Worm (Caenorhabditis elegans): ENCODE results near the gene sgca-1.
A peak's percentile ranks its signal among the peaks of the same experiment; 100 is the strongest.

The sgca-1 gene

DNA sequence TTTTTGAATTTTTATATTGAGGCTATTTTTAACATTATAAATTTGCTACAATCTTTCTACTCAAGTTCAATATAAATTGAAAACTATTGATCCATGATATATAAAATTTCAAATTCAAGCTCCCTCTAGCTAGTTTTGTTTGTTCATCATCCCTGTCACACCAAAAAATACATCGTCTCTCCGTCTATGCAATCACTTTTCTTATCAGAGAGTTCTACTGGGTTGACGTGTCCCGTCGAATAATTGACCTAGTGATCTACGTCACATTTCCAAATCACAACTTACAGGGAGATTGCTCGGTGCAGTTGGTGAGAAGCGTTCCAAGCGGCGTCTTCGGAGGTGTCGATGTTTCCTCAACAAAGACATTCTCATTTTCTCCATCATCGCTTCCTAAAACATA, 28.1 kb downstream of the sgca-1 start (continued):
- no peak for TF ChIP-seq lin-39 (tag; optimal IDR thresholded peaks at IDR 0.05)
- peak; percentile 20 for TF ChIP-seq dve-1 (tag; optimal IDR thresholded peaks at IDR 0.05; ENCODE audit: insufficient read depth)
- no peak for TF ChIP-seq zag-1 (tag; optimal IDR thresholded peaks at IDR 0.05)
- no peak for TF ChIP-seq mxl-2 (GFP tag; conservative IDR thresholded peaks at IDR 0.05)
- peak; percentile 25 for TF ChIP-seq nhr-28 (tag; optimal IDR thresholded peaks at IDR 0.05)
- TF ChIP-seq ceh-44 (GFP tag; IDR thresholded peaks at IDR 0.05) = no peak
- TF ChIP-seq sdz-12 (GFP tag; optimal IDR thresholded peaks at IDR 0.05) = no peak
- no peak for TF ChIP-seq arid-1 (GFP tag; conservative IDR thresholded peaks at IDR 0.05)
- no peak for TF ChIP-seq nhr-76 (tag; optimal IDR thresholded peaks at IDR 0.05)
- TF ChIP-seq vab-7 (GFP tag; IDR thresholded peaks at IDR 0.05) = no peak
- no peak for TF ChIP-seq tag-97 (GFP tag; IDR thresholded peaks at IDR 0.05)

DNA sequence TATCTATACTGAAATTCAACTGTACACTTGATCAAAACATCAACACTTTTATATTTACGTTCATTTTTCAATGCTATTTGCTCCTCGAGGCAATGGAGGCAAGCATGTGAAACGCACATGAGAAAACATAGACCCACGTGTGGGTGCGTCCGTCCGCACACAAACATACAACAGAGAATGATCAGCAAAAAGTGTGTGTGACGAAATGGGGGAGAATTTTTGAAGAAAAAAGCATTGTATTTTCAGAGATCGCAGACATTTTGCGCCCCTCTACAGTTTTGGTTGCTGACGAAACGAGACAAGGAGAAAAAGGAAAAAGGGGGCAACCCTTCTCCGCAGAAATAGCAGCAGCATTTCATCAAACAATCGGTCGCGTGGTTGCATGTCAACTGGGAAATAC, 39.2 kb downstream of the sgca-1 start:
- peak; percentile 86 for TF ChIP-seq nhr-102 (tag; optimal IDR thresholded peaks at IDR 0.05)
- peak; percentile 87 for TF ChIP-seq mep-1 (tag; optimal IDR thresholded peaks at IDR 0.05)
- TF ChIP-seq hif-1 (tag; optimal IDR thresholded peaks at IDR 0.05) = peak; percentile 64 to 84
- peak; percentile 99 for TF ChIP-seq aha-1 (tag)
- no peak for TF ChIP-seq fkh-10 (GFP tag; optimal IDR thresholded peaks at IDR 0.05)
- peak; percentile 99 for TF ChIP-seq hlh-11 (tag; optimal IDR thresholded peaks at IDR 0.05)
- no peak for TF ChIP-seq ces-1 (GFP tag; optimal IDR thresholded peaks at IDR 0.05)
- TF ChIP-seq lsy-2 (tag; optimal IDR thresholded peaks at IDR 0.05) = peak in 1 of 2 experiments; percentile 78
- TF ChIP-seq T20F7.1 (GFP tag; optimal IDR thresholded peaks at IDR 0.05) = peak; percentile 45
- peak; percentile 25 for TF ChIP-seq ztf-7 (tag; optimal IDR thresholded peaks at IDR 0.05)
- TF ChIP-seq dmd-6 (GFP tag; IDR thresholded peaks at IDR 0.05) = peak; percentile 98
- TF ChIP-seq saeg-2 (GFP tag; IDR thresholded peaks at IDR 0.05) = peak; percentile 81; the same call in 1 of the 2 replicates
- no peak for TF ChIP-seq zfp-2 (tag; optimal IDR thresholded peaks at IDR 0.05)
- TF ChIP-seq nhr-28 (tag; optimal IDR thresholded peaks at IDR 0.05) = peak; percentile 97
- no peak for TF ChIP-seq ceh-32 (tag; optimal IDR thresholded peaks at IDR 0.05; ENCODE audit: poor library complexity)
- peak; percentile 52 for TF ChIP-seq lin-38 (GFP tag; IDR thresholded peaks at IDR 0.05)
- no peak for TF ChIP-seq lin-39 (tag; optimal IDR thresholded peaks at IDR 0.05)
- peak; percentile 77 for TF ChIP-seq duxl-1 (tag; optimal IDR thresholded peaks at IDR 0.05; ENCODE audit: poor library complexity)
- TF ChIP-seq arid-1 (GFP tag; conservative IDR thresholded peaks at IDR 0.05) = 0 out of 2 replicates have a peak, but pooled peaks have one; percentile 39
- peak in 1 of 2 experiments; percentile 100 for TF ChIP-seq mdl-1 (tag; optimal IDR thresholded peaks at IDR 0.05)
- no peak for TF ChIP-seq zag-1 (tag; optimal IDR thresholded peaks at IDR 0.05)
- peak; percentile 87 for TF ChIP-seq lin-1 (GFP tag; IDR thresholded peaks at IDR 0.05)
- no peak for TF ChIP-seq lim-7 (GFP tag; IDR thresholded peaks at IDR 0.05)
- 0 out of 2 replicates have a peak, but pooled peaks have one; percentile 38 for TF ChIP-seq nhr-42 (GFP tag; IDR thresholded peaks at IDR 0.05)
- TF ChIP-seq madf-9 (GFP tag; conservative IDR thresholded peaks at IDR 0.05) = peak; percentile 41; the same call in 1 of the 2 replicates
- peak; percentile 66 for TF ChIP-seq rbr-2 (tag; optimal IDR thresholded peaks at IDR 0.05)
- no peak for TF ChIP-seq snpc-1.2 (GFP tag; IDR thresholded peaks at IDR 0.05)
- no peak for TF ChIP-seq Y48G9A.11 (GFP tag; IDR thresholded peaks at IDR 0.05)
- no peak for TF ChIP-seq ZK546.5 (tag; optimal IDR thresholded peaks at IDR 0.05)
- TF ChIP-seq ceh-44 (GFP tag; IDR thresholded peaks at IDR 0.05) = no peak
- peak; percentile 83 for TF ChIP-seq mdt-29 (GFP tag; IDR thresholded peaks at IDR 0.05)
- TF ChIP-seq ceh-62 (tag; optimal IDR thresholded peaks at IDR 0.05) = no peak
- TF ChIP-seq snpc-4 (tag; optimal IDR thresholded peaks at IDR 0.05) = no peak
- no peak for TF ChIP-seq ztf-11 (tag; optimal IDR thresholded peaks at IDR 0.05)
- no peak for TF ChIP-seq unc-130 (GFP tag; optimal IDR thresholded peaks at IDR 0.05)
- peak; percentile 69 for TF ChIP-seq nhr-6 (tag; optimal IDR thresholded peaks at IDR 0.05)
- TF ChIP-seq hmg-1.1 (GFP tag; IDR thresholded peaks at IDR 0.05) = peak; percentile 58
- TF ChIP-seq ama-1 (optimal IDR thresholded peaks at IDR 0.05) = no peak
- peak; percentile 13 for TF ChIP-seq cey-2 (tag; optimal IDR thresholded peaks at IDR 0.05; ENCODE audit: borderline replicate concordance, insufficient read depth)
- TF ChIP-seq daf-8 (GFP tag; IDR thresholded peaks at IDR 0.05) = no peak
- TF ChIP-seq Y75B8A.6 (GFP tag; IDR thresholded peaks at IDR 0.05) = no peak
- TF ChIP-seq daf-19 (GFP tag; conservative IDR thresholded peaks at IDR 0.05) = no peak
- TF ChIP-seq nhr-41 (GFP tag; IDR thresholded peaks at IDR 0.05) = 0 out of 2 replicates have a peak, but pooled peaks have one; percentile 21
